Fruit fly (Drosophila melanogaster): ENCODE data around the gene AIF.

Gene AIF

DNA sequence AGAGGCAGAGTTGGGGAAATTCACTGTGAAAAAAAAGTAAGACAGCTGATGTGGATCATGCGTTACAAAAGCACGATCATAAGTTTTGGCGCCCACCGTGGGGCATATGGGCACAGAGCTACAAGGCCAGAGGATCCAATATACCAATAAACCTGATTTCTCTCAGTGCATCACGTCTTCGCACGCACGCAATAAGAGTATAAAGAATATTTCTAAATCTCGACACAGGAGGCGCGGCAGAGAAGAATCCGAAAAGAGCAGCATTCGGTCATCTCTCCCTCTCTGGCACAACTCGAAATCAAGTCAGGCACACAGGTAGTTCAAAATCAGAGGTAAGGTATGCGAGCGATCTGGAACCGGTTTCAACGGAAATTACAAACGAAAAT is 12.0 kb downstream of the AIF start (continued):
- TF ChIP-seq CG7556 (GFP tag; optimal IDR thresholded peaks at IDR 0.05) (peak; percentile 87), D (optimal IDR thresholded peaks at IDR 0.05) (no peak), D (GFP tag; optimal IDR thresholded peaks at IDR 0.05) (peak; percentile 91), Hmr (GFP tag; optimal IDR thresholded peaks at IDR 0.05) (peak; percentile 83), jing (GFP tag; optimal IDR thresholded peaks at IDR 0.05) (peak; percentile 82), gce (GFP tag; IDR thresholded peaks at IDR 0.05) (peak; percentile 90), CrebB (tag; optimal IDR thresholded peaks at IDR 0.05) (peak; percentile 72), Gsc (GFP tag; IDR thresholded peaks at IDR 0.05) (peak; percentile 93), CG3838 (GFP tag; optimal IDR thresholded peaks at IDR 0.05) (peak; percentile 73), CG6854 (GFP tag; optimal IDR thresholded peaks at IDR 0.05) (peak; percentile 62), CG31224 (GFP tag; IDR thresholded peaks at IDR 0.05) (peak; percentile 83), CG4282 (GFP tag; optimal IDR thresholded peaks at IDR 0.05) (peak; percentile 58), abd-A (tag; optimal IDR thresholded peaks at IDR 0.05) (peak; percentile 15), peb (GFP tag; IDR thresholded peaks at IDR 0.05) (peak; percentile 90), eyg (GFP tag; optimal IDR thresholded peaks at IDR 0.05) (peak; percentile 63), al (GFP tag; IDR thresholded peaks at IDR 0.05) (peak; percentile 63), Ssrp (tag; optimal IDR thresholded peaks at IDR 0.05) (peak; percentile 90), en (GFP tag; optimal IDR thresholded peaks at IDR 0.05) (peak; percentile 87), ham (GFP tag; IDR thresholded peaks at IDR 0.05) (peak; percentile 66; the same call in 1 of the 2 replicates), nerfin-2 (GFP tag; IDR thresholded peaks at IDR 0.05; ENCODE audit: partially characterized antibody) (no peak), NC2β (GFP tag; optimal IDR thresholded peaks at IDR 0.05) (peak; percentile 83), pita (GFP tag; optimal IDR thresholded peaks at IDR 0.05) (no peak), CG14710 (tag; optimal IDR thresholded peaks at IDR 0.05) (peak; percentile 92), tna (GFP tag; IDR thresholded peaks at IDR 0.05; ENCODE audit: partially characterized antibody) (no peak), NFAT (GFP tag; IDR thresholded peaks at IDR 0.05) (peak; percentile 91), lilli (GFP tag; optimal IDR thresholded peaks at IDR 0.05) (peak; percentile 82), chn (GFP tag; optimal IDR thresholded peaks at IDR 0.05) (peak; percentile 73), CG10959 (GFP tag; IDR thresholded peaks at IDR 0.05) (peak; percentile 98), CG1024 (GFP tag; IDR thresholded peaks at IDR 0.05) (peak; percentile 92), Max (GFP tag; optimal IDR thresholded peaks at IDR 0.05) (peak; percentile 47), CG5180 (GFP tag; optimal IDR thresholded peaks at IDR 0.05) (peak; percentile 72), Gug (GFP tag; IDR thresholded peaks at IDR 0.05) (peak; percentile 95), CG12744 (GFP tag; optimal IDR thresholded peaks at IDR 0.05) (peak; percentile 64), corto (GFP tag; optimal IDR thresholded peaks at IDR 0.05) (peak; percentile 72), Pdp1 (GFP tag; optimal IDR thresholded peaks at IDR 0.05) (peak; percentile 69 to 91), Ptx1 (GFP tag; IDR thresholded peaks at IDR 0.05) (peak; percentile 89), phol (tag; optimal IDR thresholded peaks at IDR 0.05) (peak; percentile 91), pzg (GFP tag; optimal IDR thresholded peaks at IDR 0.05) (no peak), dmrt99B (tag; optimal IDR thresholded peaks at IDR 0.05) (peak; percentile 85), Trl (optimal IDR thresholded peaks at IDR 0.05) (peak; percentile 35 to 38), Trl (GFP tag; optimal IDR thresholded peaks at IDR 0.05) (peak; percentile 81), CG12104 (GFP tag; optimal IDR thresholded peaks at IDR 0.05) (no peak), TFAM (GFP tag; optimal IDR thresholded peaks at IDR 0.05) (peak; percentile 60), GATAe (GFP tag; conservative IDR thresholded peaks at IDR 0.05) (no peak), Aef1 (GFP tag; IDR thresholded peaks at IDR 0.05) (peak; percentile 89), vnd (GFP tag; IDR thresholded peaks at IDR 0.05; ENCODE audit: partially characterized antibody) (no peak), CG13424 (tag; optimal IDR thresholded peaks at IDR 0.05) (peak; percentile 82), HmgD (GFP tag; optimal IDR thresholded peaks at IDR 0.05) (no peak), CG17361 (GFP tag; IDR thresholded peaks at IDR 0.05) (peak; percentile 91), CG31365 (tag; optimal IDR thresholded peaks at IDR 0.05) (peak; percentile 61), CG9437 (GFP tag; optimal IDR thresholded peaks at IDR 0.05) (peak; percentile 73), vvl (GFP tag; IDR thresholded peaks at IDR 0.05) (peak; percentile 96)
